Fruit fly (Drosophila melanogaster) whole organism, wandering third instar larva: ENCODE data around the gene TwdlM.

Experiments
- CG32264 ChIP-seq: fragments of 200-800 bp; sonication (Bioruptor generic); optimal IDR thresholded peaks from 2 replicates; lab custom pipeline; 2016; ENCODE audit warnings: missing biosample characterization, missing genetic modification characterization
- CG9705 ChIP-seq: fragments of 200-800 bp; sonication (Bioruptor generic); optimal IDR thresholded peaks from 2 replicates; lab custom pipeline; 2018; ENCODE audit warnings: missing biosample characterization, mild to moderate bottlenecking, missing genetic modification characterization
- Dfd ChIP-seq: fragments of >200 bp; optimal IDR thresholded peaks from 2 replicates; lab custom pipeline; 2017; ENCODE audit warnings: missing biosample characterization, missing genetic modification characterization
- Dif ChIP-seq: fragments of 200-275, 200-300 bp; sonication (Bioruptor generic); optimal IDR thresholded peaks from 2 replicates; lab custom pipeline; 2018; ENCODE audit warnings: missing biosample characterization, missing genetic modification characterization; ENCODE audit not compliant: partially characterized antibody
- GATAd ChIP-seq: sonication (Bioruptor generic); optimal IDR thresholded peaks from 2 replicates; lab custom pipeline; 2016; ENCODE audit warnings: missing biosample characterization, missing genetic modification characterization
- HLH106 ChIP-seq: fragments of 200-800 bp; optimal IDR thresholded peaks from 3 replicates; lab custom pipeline; 2019; ENCODE audit warnings: missing biosample characterization, mild to moderate bottlenecking, missing genetic modification characterization, moderate library complexity
- Hr78 ChIP-seq: fragments of >200 bp; optimal IDR thresholded peaks from 2 replicates; lab custom pipeline; 2017; ENCODE audit warnings: missing biosample characterization, missing genetic modification characterization
- Hr83 ChIP-seq: fragments of 200-300 bp; sonication (Bioruptor generic); optimal IDR thresholded peaks from 2 replicates; lab custom pipeline; 2016; ENCODE audit warnings: missing biosample characterization, mild to moderate bottlenecking, missing genetic modification characterization, moderate library complexity; ENCODE audit not compliant: poor library complexity, severe bottlenecking
- Jra ChIP-seq: sonication (Bioruptor generic); optimal IDR thresholded peaks from 2 replicates; lab custom pipeline; 2016; ENCODE audit warnings: missing biosample characterization, missing genetic modification characterization
- Mio ChIP-seq: sonication (Bioruptor generic); optimal IDR thresholded peaks from 2 replicates; lab custom pipeline; 2016; ENCODE audit warnings: missing biosample characterization, missing genetic modification characterization
- Myc ChIP-seq: fragments of >200 bp; optimal IDR thresholded peaks from 2 replicates; lab custom pipeline; 2017
- N ChIP-seq: fragments of >200 bp; optimal IDR thresholded peaks from 2 replicates; lab custom pipeline; 2018; ENCODE audit warnings: missing biosample characterization, missing external identifiers, missing genetic modification characterization
- Sp1 ChIP-seq: fragments of 200-800 bp; sonication (Bioruptor generic); optimal IDR thresholded peaks from 3 replicates; lab custom pipeline; 2019; ENCODE audit warnings: missing biosample characterization, mild to moderate bottlenecking, missing genetic modification characterization, moderate library complexity
- Vsx2 ChIP-seq: fragments of 200-300, 225-300 bp; sonication (Bioruptor generic); optimal IDR thresholded peaks from 2 replicates; lab custom pipeline; 2018; ENCODE audit warnings: missing biosample characterization, missing genetic modification characterization; ENCODE audit not compliant: partially characterized antibody
- br ChIP-seq: fragments of 200-800 bp; sonication (Bioruptor generic); optimal IDR thresholded peaks from 2 replicates; lab custom pipeline; 2016; ENCODE audit warnings: missing biosample characterization, missing genetic modification characterization
- brk ChIP-seq: fragments of 200-800 bp; sonication (Bioruptor generic); optimal IDR thresholded peaks from 2 replicates; lab custom pipeline; 2016; ENCODE audit warnings: missing biosample characterization, mild to moderate bottlenecking, missing genetic modification characterization
- dl ChIP-seq, 2 experiments: fragments of 175-275, 200-275 bp in 1 of 2; fragments of 200-275 bp in 1 of 2; sonication (Bioruptor generic); optimal IDR thresholded peaks; lab custom pipeline; 2018; ENCODE audit warnings: mild to moderate bottlenecking in 2 of 2, missing biosample characterization in 2 of 2, missing genetic modification characterization in 2 of 2, moderate library complexity in 2 of 2; ENCODE audit not compliant: partially characterized antibody in 2 of 2, insufficient read depth in 1 of 2
- dmrt93B ChIP-seq: fragments of 200-800 bp; sonication (Bioruptor generic); optimal IDR thresholded peaks from 2 replicates; lab custom pipeline; 2018; ENCODE audit warnings: missing biosample characterization, mild to moderate bottlenecking, missing genetic modification characterization
- dsf ChIP-seq: sonication (Bioruptor generic); optimal IDR thresholded peaks from 2 replicates; lab custom pipeline; 2016; ENCODE audit warnings: missing biosample characterization, missing genetic modification characterization, borderline replicate concordance
- ey ChIP-seq: fragments of 200-800 bp; sonication (Bioruptor generic); optimal IDR thresholded peaks from 2 replicates; lab custom pipeline; 2016; ENCODE audit warnings: missing biosample characterization, missing genetic modification characterization
- foxo ChIP-seq, 2 experiments: fragments of 200-800 bp; sonication (Bioruptor generic); optimal IDR thresholded peaks; 2 replicates in 1 of 2; 3 replicates in 1 of 2; lab custom pipeline; 2016 to 2017; ENCODE audit warnings: missing biosample characterization in 2 of 2, missing genetic modification characterization in 2 of 2
- fru ChIP-seq: fragments of 200-800 bp; sonication (Bioruptor generic); optimal IDR thresholded peaks from 3 replicates; lab custom pipeline; 2016; ENCODE audit warnings: missing biosample characterization, mild to moderate bottlenecking, missing genetic modification characterization
- jim ChIP-seq: fragments of 175-275, 200-325 bp; sonication (Bioruptor generic); optimal IDR thresholded peaks from 2 replicates; lab custom pipeline; 2016; ENCODE audit warnings: missing biosample characterization, mild to moderate bottlenecking, missing genetic modification characterization
- lola ChIP-seq: fragments of >200 bp; optimal IDR thresholded peaks from 2 replicates; lab custom pipeline; 2017; ENCODE audit warnings: missing biosample characterization, missing genetic modification characterization
- pan ChIP-seq: fragments of >200 bp; optimal IDR thresholded peaks from 2 replicates; lab custom pipeline; 2017
- rgr ChIP-seq: fragments of 200-800 bp; sonication (Bioruptor generic); optimal IDR thresholded peaks from 3 replicates; lab custom pipeline; 2016; ENCODE audit warnings: missing biosample characterization, mild to moderate bottlenecking, missing genetic modification characterization
- sv ChIP-seq: fragments of 200-800 bp; sonication (Bioruptor generic); optimal IDR thresholded peaks from 3 replicates; lab custom pipeline; 2016; ENCODE audit warnings: missing biosample characterization, missing genetic modification characterization
- tai ChIP-seq: sonication (Bioruptor generic); optimal IDR thresholded peaks from 2 replicates; lab custom pipeline; 2016; ENCODE audit warnings: missing biosample characterization, missing genetic modification characterization
- usp ChIP-seq: fragments of >200 bp; optimal IDR thresholded peaks from 2 replicates; lab custom pipeline; 2017; ENCODE audit warnings: missing biosample characterization, missing genetic modification characterization
- woc ChIP-seq: sonication (Bioruptor generic); optimal IDR thresholded peaks from 2 replicates; lab custom pipeline; 2016; ENCODE audit warnings: missing biosample characterization, mild to moderate bottlenecking, missing genetic modification characterization

Gene TwdlM

DNA sequence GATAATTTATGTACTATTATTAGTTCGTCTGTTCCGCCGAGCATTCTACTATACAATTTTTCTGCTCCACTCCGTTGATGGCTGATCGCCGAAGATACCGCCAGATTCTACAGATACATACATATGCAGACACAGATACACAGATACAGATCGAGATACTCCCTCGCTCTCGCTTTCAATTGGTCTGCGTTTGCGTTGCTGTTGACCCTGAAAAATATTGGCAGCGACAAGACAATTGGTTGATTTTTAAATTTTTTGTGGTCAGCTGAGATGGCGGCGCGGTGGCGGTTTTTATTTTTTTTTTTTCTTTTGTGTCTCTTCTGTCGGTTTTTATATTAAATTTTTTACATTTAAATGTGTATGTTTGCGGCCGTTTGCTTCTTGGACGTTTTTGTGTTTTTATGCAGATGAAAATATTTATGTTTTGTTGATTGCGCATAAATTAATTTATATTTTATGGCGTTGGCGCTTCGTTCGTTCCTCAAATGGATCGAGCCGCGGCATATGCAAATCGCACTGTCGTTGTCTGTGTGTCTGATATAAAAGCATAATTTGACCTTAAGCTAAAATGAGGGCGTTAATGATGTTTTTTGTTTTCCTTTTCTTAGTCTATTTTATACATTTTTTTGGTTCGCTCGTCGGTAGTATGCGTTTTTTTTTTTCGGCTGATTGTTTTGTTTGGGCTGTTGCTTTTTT, 24.9 kb upstream of the TwdlM start:
- TF ChIP-seq dsf (GFP tag; lab: Kevin White, UChicago) (no peak), woc (GFP tag; lab: Kevin White, UChicago) (no peak), usp (GFP tag; lab: Kevin White, UChicago) (no peak), Sp1 (GFP tag; lab: Kevin White, UChicago) (no peak), pan (lab: Kevin White, UChicago) (no peak), Hr78 (GFP tag; lab: Kevin White, UChicago) (no peak), Dfd (GFP tag; lab: Kevin White, UChicago) (no peak), dl (GFP tag; optimal IDR thresholded peaks at IDR 0.05; lab: Kevin White, UChicago; ENCODE audit: insufficient read depth in 1 of 2, partially characterized antibody in 2 of 2) (no peak), GATAd (GFP tag; lab: Kevin White, UChicago) (no peak), jim (no peak), Dif (GFP tag; lab: Kevin White, UChicago) (no peak), Jra (GFP tag; lab: Kevin White, UChicago) (no peak), lola (GFP tag; lab: Kevin White, UChicago) (no peak), Hr83 (GFP tag; lab: Kevin White, UChicago) (no peak), Mio (GFP tag; lab: Kevin White, UChicago) (no peak)

DNA sequence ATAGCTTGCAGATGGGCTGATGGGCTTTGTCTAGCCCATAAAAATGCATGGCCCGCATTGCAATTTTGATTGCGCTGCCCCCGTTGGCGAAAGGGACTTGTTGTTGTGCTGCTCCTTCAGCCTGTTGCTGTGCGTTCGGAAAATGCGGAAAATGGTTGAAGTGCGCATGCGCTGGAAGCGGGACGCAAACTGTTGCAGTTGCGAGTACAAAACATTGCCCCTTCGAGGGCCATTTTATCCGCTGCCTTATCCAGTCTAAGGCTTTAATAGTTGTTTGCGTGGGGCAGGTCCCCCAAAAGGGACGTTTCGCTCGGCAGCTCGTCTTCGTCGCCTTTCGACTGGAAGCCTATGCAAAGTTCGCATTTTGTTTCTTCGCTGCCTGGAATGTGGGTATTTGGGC, 12.4 kb upstream of the TwdlM start:
- TF ChIP-seq Dif (GFP tag; lab: Kevin White, UChicago) (no peak), Dfd (GFP tag; lab: Kevin White, UChicago) (no peak), CG32264 (GFP tag; lab: Kevin White, UChicago) (no peak), rgr (GFP tag; lab: Kevin White, UChicago) (no peak), Hr78 (GFP tag; lab: Kevin White, UChicago) (no peak), lola (GFP tag; lab: Kevin White, UChicago) (no peak), GATAd (GFP tag; lab: Kevin White, UChicago) (no peak), brk (GFP tag; lab: Kevin White, UChicago) (no peak), Jra (GFP tag; lab: Kevin White, UChicago) (no peak), br (GFP tag; lab: Kevin White, UChicago) (no peak), HLH106 (tag; lab: Kevin White, UChicago) (no peak), fru (no peak), dmrt93B (GFP tag; lab: Kevin White, UChicago) (no peak), CG9705 (GFP tag; lab: Kevin White, UChicago) (no peak), usp (GFP tag; lab: Kevin White, UChicago) (no peak)

DNA sequence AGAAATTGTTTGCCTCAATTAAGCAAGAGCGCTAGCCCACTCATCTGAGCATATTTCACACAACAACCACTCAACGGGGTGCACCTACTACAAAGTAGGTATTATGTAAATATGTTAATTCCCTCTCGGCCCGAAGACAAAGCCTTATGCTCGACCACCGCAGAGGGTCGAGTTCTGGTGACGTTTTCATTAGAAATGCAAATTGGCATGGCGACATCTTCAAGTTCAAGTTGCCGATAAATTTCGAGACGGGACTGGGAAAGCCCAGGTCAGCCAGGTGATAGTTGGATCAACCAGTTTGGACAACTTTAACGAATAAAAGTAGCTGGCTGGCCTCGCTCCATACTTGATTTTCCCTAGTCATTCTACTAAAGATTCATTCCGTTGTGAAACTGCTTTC, 3.5 kb upstream of the TwdlM start:
- no peak for TF ChIP-seq foxo (GFP tag; optimal IDR thresholded peaks at IDR 0.05; lab: Kevin White, UChicago)
- no peak for TF ChIP-seq Sp1 (GFP tag; lab: Kevin White, UChicago)
- TF ChIP-seq fru: no peak
- no peak for TF ChIP-seq sv (GFP tag; lab: Kevin White, UChicago)
- TF ChIP-seq Hr78 (GFP tag; lab: Kevin White, UChicago): no peak
- no peak for TF ChIP-seq Vsx2 (GFP tag; lab: Kevin White, UChicago)
- no peak for TF ChIP-seq Mio (GFP tag; lab: Kevin White, UChicago)
- no peak for TF ChIP-seq ey (GFP tag; lab: Kevin White, UChicago)

DNA sequence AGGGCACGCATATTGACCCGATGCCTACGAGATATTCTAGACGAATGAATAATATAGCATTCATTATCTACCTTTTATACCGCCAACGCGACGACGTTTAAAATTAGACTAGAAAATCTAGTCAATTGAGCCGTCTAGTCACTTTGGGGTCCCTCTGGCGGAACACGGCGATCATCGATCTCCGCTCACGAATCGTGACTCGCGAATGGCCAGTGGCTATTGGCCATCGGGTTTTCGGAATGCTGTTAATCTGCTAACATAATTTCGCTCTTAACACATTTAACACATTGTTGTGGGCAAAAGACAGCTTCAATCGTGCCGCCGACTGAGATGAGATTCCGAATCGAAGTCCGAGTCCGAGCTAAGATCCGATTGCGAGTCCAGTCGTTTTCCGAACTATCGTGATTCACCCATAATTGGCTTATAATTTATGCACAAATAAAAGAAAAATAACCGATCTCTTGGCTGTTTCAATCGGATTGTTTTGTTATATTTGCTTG, 2.4 kb downstream of the TwdlM start, which contains the start of gene TwdlP:
TSS of gene TwdlP (minus strand) at position 51 of the 500 bp plus-strand sequence.
- no peak for TF ChIP-seq Dfd (GFP tag; lab: Kevin White, UChicago)
- no peak for TF ChIP-seq rgr (GFP tag; lab: Kevin White, UChicago)
- no peak for TF ChIP-seq dsf (GFP tag; lab: Kevin White, UChicago)

- TF ChIP-seq ey (GFP tag; lab: Kevin White, UChicago): no peak
- no peak for TF ChIP-seq Myc (lab: Kevin White, UChicago)
- no peak for TF ChIP-seq HLH106 (tag; lab: Kevin White, UChicago)
- TF ChIP-seq N (GFP tag; lab: Kevin White, UChicago): no peak
- no peak for TF ChIP-seq tai
- no peak for TF ChIP-seq dmrt93B (GFP tag; lab: Kevin White, UChicago)
- no peak for TF ChIP-seq dsf (GFP tag; lab: Kevin White, UChicago)
These were observed 4.6 kb downstream of the TwdlM start, which contains the start of gene TwdlB for dm6 chr3R:26623493-26623956. Gene TwdlB, minus strand, starts transcription at chr3R:26623543.
